Fruit fly (Drosophila melanogaster) whole organism, embryonic: ENCODE data around the gene twf.

Source experiments
- Aef1 ChIP-seq: fragments of 200-800 bp; sonication (Bioruptor generic); IDR thresholded peaks from 3 replicates; pipeline ENCODE4 v1.3.6; 2022; ENCODE audit warnings: missing biosample characterization, missing genetic modification characterization
- CG10147 ChIP-seq: fragments of 200-800 bp; sonication (Bioruptor generic); optimal IDR thresholded peaks from 2 replicates; lab custom pipeline; 2019; ENCODE audit warnings: missing biosample characterization, mild to moderate bottlenecking, missing genetic modification characterization, moderate library complexity
- CG10462 ChIP-seq: fragments of 200-800 bp; sonication (Bioruptor generic); optimal IDR thresholded peaks from 2 replicates; lab custom pipeline; 2016; ENCODE audit warnings: missing biosample characterization, missing genetic modification characterization
- CG11093 ChIP-seq: fragments of 200-800 bp; sonication (Bioruptor generic); IDR thresholded peaks from 3 replicates; pipeline ENCODE4 v1.3.6; 2022; ENCODE audit warnings: missing biosample characterization, missing genetic modification characterization
- CG13287 ChIP-seq: fragments of 200-800 bp; sonication (Bioruptor generic); IDR thresholded peaks from 2 replicates; pipeline ENCODE4 v1.3.6; 2022; ENCODE audit warnings: missing biosample characterization, missing genetic modification characterization; ENCODE audit not compliant: partially characterized antibody
- CG14014 ChIP-seq: fragments of 200-800 bp; sonication (Bioruptor generic); IDR thresholded peaks from 2 replicates; pipeline ENCODE4 v1.3.6; 2022; ENCODE audit warnings: missing biosample characterization, missing genetic modification characterization
- CG15514 ChIP-seq: fragments of 200-800 bp; sonication (Bioruptor generic); optimal IDR thresholded peaks from 3 replicates; lab custom pipeline; 2017; ENCODE audit warnings: missing biosample characterization, missing genetic modification characterization, mild to moderate bottlenecking, moderate library complexity, missing genetic modification reagents
- CG17186 ChIP-seq: fragments of 200-800 bp; sonication (Bioruptor generic); optimal IDR thresholded peaks from 3 replicates; lab custom pipeline; 2017; ENCODE audit warnings: missing biosample characterization, missing genetic modification reagents, missing genetic modification characterization
- CG18476 ChIP-seq: fragments of 200-800 bp; sonication (Bioruptor generic); optimal IDR thresholded peaks from 2 replicates; lab custom pipeline; 2016; ENCODE audit warnings: missing biosample characterization, mild to moderate bottlenecking, missing genetic modification characterization
- CG2202 ChIP-seq: fragments of 200-800 bp; sonication (Bioruptor generic); optimal IDR thresholded peaks from 2 replicates; lab custom pipeline; 2018; ENCODE audit warnings: missing biosample characterization, mild to moderate bottlenecking, missing genetic modification characterization
- CG31365 ChIP-seq: fragments of 200-800 bp; sonication (Bioruptor generic); optimal IDR thresholded peaks from 2 replicates; lab custom pipeline; 2018; ENCODE audit warnings: missing biosample characterization, mild to moderate bottlenecking, missing genetic modification characterization
- CG34224 ChIP-seq: fragments of 200-800 bp; sonication (Bioruptor generic); IDR thresholded peaks from 3 replicates; pipeline ENCODE4 v1.3.6; 2022; ENCODE audit warnings: missing biosample characterization, missing genetic modification characterization; ENCODE audit not compliant: partially characterized antibody
- CG4707 ChIP-seq: fragments of 200-800 bp; sonication (Bioruptor generic); optimal IDR thresholded peaks from 2 replicates; lab custom pipeline; 2018; ENCODE audit warnings: missing biosample characterization, mild to moderate bottlenecking, missing genetic modification characterization, moderate library complexity
- CG5953 ChIP-seq: fragments of 200-800 bp; sonication (Bioruptor generic); IDR thresholded peaks from 2 replicates; pipeline ENCODE4 v1.3.6; 2022; ENCODE audit warnings: missing biosample characterization, missing genetic modification characterization
- CG6765 ChIP-seq: fragments of 200-800 bp; sonication (Bioruptor generic); optimal IDR thresholded peaks from 3 replicates; lab custom pipeline; 2017; ENCODE audit warnings: missing biosample characterization, mild to moderate bottlenecking, missing genetic modification characterization
- CG6791 ChIP-seq: fragments of 200-800 bp; sonication (Bioruptor generic); IDR thresholded peaks from 3 replicates; pipeline ENCODE4 v1.3.6; 2022; ENCODE audit warnings: missing biosample characterization, missing genetic modification characterization; ENCODE audit not compliant: partially characterized antibody
- CG6813 ChIP-seq: fragments of 200-800 bp; sonication (Bioruptor generic); optimal IDR thresholded peaks from 2 replicates; lab custom pipeline; 2017; ENCODE audit warnings: missing biosample characterization, missing genetic modification characterization, mild to moderate bottlenecking, moderate library complexity, missing genetic modification reagents
- CG7357 ChIP-seq: fragments of 200-800 bp; sonication (Bioruptor generic); IDR thresholded peaks from 3 replicates; pipeline ENCODE4 v1.3.6; 2022; ENCODE audit warnings: missing biosample characterization, missing genetic modification characterization
- CG7745 ChIP-seq: fragments of 200-800 bp; sonication (Bioruptor generic); optimal IDR thresholded peaks from 2 replicates; lab custom pipeline; 2018; ENCODE audit warnings: missing biosample characterization, mild to moderate bottlenecking, missing genetic modification characterization, moderate library complexity
- CG7928 ChIP-seq: fragments of 200-800 bp; sonication (Bioruptor generic); optimal IDR thresholded peaks from 2 replicates; lab custom pipeline; 2017; ENCODE audit warnings: missing biosample characterization, mild to moderate bottlenecking, missing genetic modification characterization
- CG8765 ChIP-seq: fragments of 200-800 bp; sonication (Bioruptor generic); IDR thresholded peaks from 2 replicates; pipeline ENCODE4 v1.3.6; 2022; ENCODE audit warnings: missing biosample characterization, missing genetic modification characterization
- CG9876 ChIP-seq: fragments of 200-800 bp; sonication (Bioruptor generic); optimal IDR thresholded peaks from 2 replicates; lab custom pipeline; 2016; ENCODE audit warnings: missing biosample characterization, missing genetic modification characterization
- D19A ChIP-seq: fragments of 200-800 bp; optimal IDR thresholded peaks from 3 replicates; lab custom pipeline; 2019; ENCODE audit warnings: missing biosample characterization, mild to moderate bottlenecking, missing genetic modification characterization, moderate library complexity
- E2f1 ChIP-seq: fragments of 200-800 bp; sonication (Bioruptor generic); IDR thresholded peaks from 2 replicates; pipeline ENCODE4 v1.3.6; 2022; ENCODE audit warnings: missing biosample characterization, missing genetic modification characterization
- Fer3 ChIP-seq: fragments of 200-800 bp; sonication (Bioruptor generic); optimal IDR thresholded peaks from 2 replicates; lab custom pipeline; 2018; ENCODE audit warnings: missing biosample characterization, mild to moderate bottlenecking, missing genetic modification characterization, moderate library complexity
- GATAe ChIP-seq: fragments of 200-800 bp; sonication (Bioruptor generic); conservative IDR thresholded peaks from 2 replicates; pipeline ENCODE4 v1.3.6; 2022; ENCODE audit warnings: missing biosample characterization, missing genetic modification characterization
- H2.0 ChIP-seq: fragments of 200-800 bp; sonication (Bioruptor generic); IDR thresholded peaks from 2 replicates; pipeline ENCODE4 v1.3.6; 2022; ENCODE audit warnings: missing biosample characterization, missing genetic modification characterization
- HLHmδ ChIP-seq: fragments of 200-800 bp; sonication (Bioruptor generic); optimal IDR thresholded peaks from 2 replicates; lab custom pipeline; 2018; ENCODE audit warnings: missing biosample characterization, mild to moderate bottlenecking, missing genetic modification characterization, moderate library complexity
- Meics ChIP-seq: fragments of 200-800 bp; sonication (Bioruptor generic); optimal IDR thresholded peaks from 2 replicates; lab custom pipeline; 2017; ENCODE audit warnings: missing biosample characterization, mild to moderate bottlenecking, missing genetic modification characterization
- NfI ChIP-seq: fragments of 200-800 bp; sonication (Bioruptor generic); optimal IDR thresholded peaks from 3 replicates; lab custom pipeline; 2018; ENCODE audit warnings: missing biosample characterization, mild to moderate bottlenecking, missing genetic modification characterization, moderate library complexity
- Sin3A ChIP-seq: fragments of >200 bp; optimal IDR thresholded peaks from 2 replicates; lab custom pipeline; 2018
- Six4 ChIP-seq: fragments of 200-800 bp; sonication (Bioruptor generic); optimal IDR thresholded peaks from 2 replicates; lab custom pipeline; 2016; ENCODE audit warnings: missing biosample characterization, missing genetic modification characterization
- Spps ChIP-seq: fragments of 200-800 bp; sonication (Bioruptor generic); optimal IDR thresholded peaks from 2 replicates; lab custom pipeline; 2018; ENCODE audit warnings: missing biosample characterization, mild to moderate bottlenecking, missing genetic modification characterization
- ap ChIP-seq: fragments of 200-800 bp; sonication (Bioruptor generic); IDR thresholded peaks from 2 replicates; pipeline ENCODE4 v1.3.6; 2022; ENCODE audit warnings: missing biosample characterization, missing genetic modification characterization
- bigmax ChIP-seq: fragments of 200-800 bp; sonication (Bioruptor generic); optimal IDR thresholded peaks from 2 replicates; lab custom pipeline; 2018; ENCODE audit warnings: missing biosample characterization, mild to moderate bottlenecking, missing genetic modification characterization
- chif ChIP-seq, 2 experiments: fragments of 200-800 bp; sonication (Bioruptor generic); optimal IDR thresholded peaks; 3 replicates each; lab custom pipeline; 2016; ENCODE audit warnings: missing biosample characterization in 2 of 2, missing genetic modification characterization in 2 of 2
- corto ChIP-seq: fragments of 200-800 bp; sonication (Bioruptor generic); optimal IDR thresholded peaks from 2 replicates; lab custom pipeline; 2016; ENCODE audit warnings: missing biosample characterization, mild to moderate bottlenecking, missing genetic modification characterization, moderate library complexity
- crc ChIP-seq: fragments of 200-800 bp; sonication (Bioruptor generic); optimal IDR thresholded peaks from 2 replicates; lab custom pipeline; 2016; ENCODE audit warnings: missing biosample characterization, missing genetic modification characterization
- dmrt11E ChIP-seq: fragments of 200-800 bp; sonication (Bioruptor generic); optimal IDR thresholded peaks from 3 replicates; lab custom pipeline; 2018; ENCODE audit warnings: missing biosample characterization, mild to moderate bottlenecking, missing genetic modification characterization, moderate library complexity
- fd102C ChIP-seq: fragments of 200-800 bp; sonication (Bioruptor generic); optimal IDR thresholded peaks from 2 replicates; lab custom pipeline; 2018; ENCODE audit warnings: missing biosample characterization, mild to moderate bottlenecking, missing genetic modification characterization, moderate library complexity
- mirr ChIP-seq: fragments of 200-800 bp; sonication (Bioruptor generic); optimal IDR thresholded peaks from 3 replicates; lab custom pipeline; 2018; ENCODE audit warnings: missing biosample characterization, mild to moderate bottlenecking, missing genetic modification characterization
- nerfin-2 ChIP-seq: fragments of 200-800 bp; sonication (Bioruptor generic); IDR thresholded peaks from 2 replicates; pipeline ENCODE4 v1.3.6; 2022; ENCODE audit warnings: missing biosample characterization, missing genetic modification characterization; ENCODE audit not compliant: partially characterized antibody
- psq ChIP-seq: fragments of 200-800 bp; sonication (Bioruptor generic); optimal IDR thresholded peaks from 2 replicates; lab custom pipeline; 2017; ENCODE audit warnings: missing biosample characterization, missing genetic modification characterization
- pzg ChIP-seq: fragments of 200-800 bp; sonication (Bioruptor generic); optimal IDR thresholded peaks from 3 replicates; lab custom pipeline; 2018; ENCODE audit warnings: missing biosample characterization, mild to moderate bottlenecking, missing genetic modification characterization, moderate library complexity
- sc ChIP-seq, 3 experiments: fragments of >200 bp in 2 of 3; fragments of 200-800 bp in 1 of 3; sonication (Bioruptor generic) in 1 of 3; optimal IDR thresholded peaks; 2 replicates in 2 of 3; 3 replicates in 1 of 3; lab custom pipeline; 2017; ENCODE audit warnings: mild to moderate bottlenecking in 1 of 3, missing biosample characterization in 1 of 3, missing genetic modification characterization in 1 of 3, missing genetic modification reagents in 1 of 3
- schlank ChIP-seq: fragments of 200-800 bp; sonication (Bioruptor generic); optimal IDR thresholded peaks from 2 replicates; lab custom pipeline; 2018; ENCODE audit warnings: missing biosample characterization, mild to moderate bottlenecking, missing genetic modification characterization
- slbo ChIP-seq: fragments of 200-800 bp; sonication (Bioruptor generic); IDR thresholded peaks from 2 replicates; pipeline ENCODE4 v1.3.6; 2022; ENCODE audit warnings: missing biosample characterization, missing genetic modification characterization
- wek ChIP-seq: fragments of 200-800 bp; sonication (Bioruptor generic); optimal IDR thresholded peaks from 3 replicates; lab custom pipeline; 2018; ENCODE audit warnings: missing biosample characterization, mild to moderate bottlenecking, missing genetic modification characterization, moderate library complexity
- zen ChIP-seq: fragments of 200-800 bp; sonication (Bioruptor generic); optimal IDR thresholded peaks from 3 replicates; lab custom pipeline; 2018; ENCODE audit warnings: missing biosample characterization, mild to moderate bottlenecking, missing genetic modification characterization, moderate library complexity

twf gene

dm6 chr3R:14122347-14122812 lies at the start of gene twf, which contains the start of gene Abi (continued):
- TF ChIP-seq Fer3 (tag; lab: Kevin White, UChicago) (peak; percentile 62), CG34224 (GFP tag; lab: Robert Waterston, UW) (0 out of 3 replicates have a peak, but pooled peaks have one; percentile 10), CG15514 (GFP tag; lab: Kevin White, UChicago) (peak; percentile 62), CG14014 (GFP tag; lab: Robert Waterston, UW) (peak; percentile 54; the same call in 1 of the 2 replicates), NfI (GFP tag; lab: Kevin White, UChicago) (peak; percentile 64), HLHmδ (GFP tag; lab: Kevin White, UChicago) (no peak), CG6813 (no peak), CG8765 (GFP tag; lab: Robert Waterston, UW) (no peak), Aef1 (GFP tag; lab: Robert Waterston, UW) (peak; percentile 68), CG7745 (tag; lab: Kevin White, UChicago) (no peak), fd102C (GFP tag; lab: Kevin White, UChicago) (peak; percentile 12), wek (no peak), Sin3A (lab: Kevin White, UChicago) (peak; percentile 64), CG31365 (no peak), crc (GFP tag; lab: Kevin White, UChicago) (no peak), Meics (GFP tag; lab: Kevin White, UChicago) (peak; percentile 60), CG11093 (no peak), chif (GFP tag; optimal IDR thresholded peaks at IDR 0.05; lab: Kevin White, UChicago) (peak; percentile 22 to 63), D19A (tag; lab: Kevin White, UChicago) (no peak), corto (GFP tag; lab: Kevin White, UChicago) (no peak), slbo (GFP tag; lab: Robert Waterston, UW) (peak; percentile 80), pzg (GFP tag; lab: Kevin White, UChicago) (peak; percentile 52), psq (GFP tag; lab: Kevin White, UChicago) (peak; percentile 42), CG5953 (no peak), CG10147 (GFP tag; lab: Kevin White, UChicago) (peak; percentile 61), zen (tag; lab: Kevin White, UChicago) (peak; percentile 50), Six4 (GFP tag; lab: Kevin White, UChicago) (peak; percentile 68), H2.0 (GFP tag; lab: Robert Waterston, UW) (peak; percentile 52), sc (optimal IDR thresholded peaks at IDR 0.05; lab: Kevin White, UChicago) (no peak), sc (GFP tag; optimal IDR thresholded peaks at IDR 0.05; lab: Kevin White, UChicago) (peak; percentile 28), CG17186 (GFP tag; lab: Kevin White, UChicago) (peak; percentile 48), ap (GFP tag; lab: Robert Waterston, UW) (0 out of 2 replicates have a peak, but pooled peaks have one; percentile 25), CG10462 (GFP tag; lab: Kevin White, UChicago) (peak; percentile 39), CG7928 (GFP tag; lab: Kevin White, UChicago) (no peak), nerfin-2 (GFP tag; lab: Robert Waterston, UW) (0 out of 2 replicates have a peak, but pooled peaks have one; percentile 34), CG6791 (GFP tag; lab: Robert Waterston, UW) (no peak), CG7357 (GFP tag; lab: Robert Waterston, UW) (no peak), CG9876 (GFP tag; lab: Kevin White, UChicago) (no peak), CG6765 (GFP tag; lab: Kevin White, UChicago) (no peak), CG2202 (tag; lab: Kevin White, UChicago) (peak; percentile 22), mirr (GFP tag; lab: Kevin White, UChicago) (no peak), bigmax (no peak), CG18476 (GFP tag; lab: Kevin White, UChicago) (peak; percentile 57), CG4707 (GFP tag; lab: Kevin White, UChicago) (no peak), Spps (tag; lab: Kevin White, UChicago) (peak; percentile 29), CG13287 (GFP tag; lab: Robert Waterston, UW) (peak; percentile 45; the same call in 1 of the 2 replicates), dmrt11E (tag; lab: Kevin White, UChicago) (peak; percentile 65), GATAe (no peak), schlank (peak; percentile 9), E2f1 (GFP tag; lab: Robert Waterston, UW) (peak; percentile 45; the same call in 1 of the 2 replicates)
